Fruit fly (Drosophila melanogaster) S2 (cell line): ENCODE data around the gene kmg.

ENCODE experiments used
- CG8478 ChIP-seq: fragments of >200 bp; optimal IDR thresholded peaks from 2 replicates; lab custom pipeline; 2018
- CTCF ChIP-seq, 2 experiments: fragments of >200 bp; optimal IDR thresholded peaks; 2 replicates each; lab custom pipeline; 2018

DNA sequence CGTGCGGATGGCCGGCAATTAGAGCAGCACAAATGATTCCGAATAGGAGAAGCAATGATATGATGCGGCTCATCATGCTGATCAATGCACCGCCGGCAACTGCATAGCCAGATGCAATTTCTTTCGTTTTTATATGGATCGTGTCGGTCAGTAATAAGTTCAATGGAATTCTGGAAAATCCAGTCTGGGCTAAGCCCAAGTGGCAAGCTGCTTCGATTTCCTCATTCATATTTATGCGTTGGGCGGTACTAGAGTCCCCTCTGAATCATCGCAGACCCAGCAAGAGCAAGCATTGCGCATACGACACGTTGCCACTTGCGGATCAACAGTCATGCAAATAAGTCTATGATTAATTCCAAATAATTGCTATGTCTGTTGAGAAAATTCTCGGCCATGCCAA is 16.8 kb upstream of the kmg start, which contains the start of gene CG16978:
- no peak for TF ChIP-seq CTCF (optimal IDR thresholded peaks at IDR 0.05; lab: Kevin White, UChicago)
- TF ChIP-seq CG8478 (lab: Kevin White, UChicago) = no peak
